Worm (Caenorhabditis elegans): ENCODE measurements around the gene wrt-2.

The wrt-2 gene

ce11 chrX:3117204-3117603 is 23.1 kb upstream of the wrt-2 start:
- TF ChIP-seq ztf-29 (GFP tag; IDR thresholded peaks at IDR 0.05): no peak
- no peak for TF ChIP-seq cog-1 (tag; optimal IDR thresholded peaks at IDR 0.05)
- no peak for TF ChIP-seq T22C8.4 (GFP tag; IDR thresholded peaks at IDR 0.05)
- no peak for TF ChIP-seq tab-1 (GFP tag; IDR thresholded peaks at IDR 0.05)
- no peak for TF ChIP-seq ztf-23 (GFP tag; IDR thresholded peaks at IDR 0.05)
- no peak for TF ChIP-seq ref-1 (GFP tag; conservative IDR thresholded peaks at IDR 0.05)
- TF ChIP-seq klf-2 (GFP tag; conservative IDR thresholded peaks at IDR 0.05): no peak
- TF ChIP-seq med-1 (GFP tag; optimal IDR thresholded peaks at IDR 0.05; ENCODE audit: insufficient read depth): no peak
- TF ChIP-seq flt-1 (GFP tag; IDR thresholded peaks at IDR 0.05): no peak

ce11 chrX:3116033-3116876 is 22.1 kb upstream of the wrt-2 start, which contains the start of gene mai-1:
Gene mai-1, minus strand, starts transcription at chrX:3116589.
- TF ChIP-seq med-1 (GFP tag; optimal IDR thresholded peaks at IDR 0.05; ENCODE audit: insufficient read depth): no peak
- no peak for TF ChIP-seq tab-1 (GFP tag; IDR thresholded peaks at IDR 0.05)

ce11 chrX:3115134-3116032 is 21.2 kb upstream of the wrt-2 start:
- TF ChIP-seq ref-1 (GFP tag; conservative IDR thresholded peaks at IDR 0.05) (no peak), tab-1 (GFP tag; IDR thresholded peaks at IDR 0.05) (no peak), med-1 (GFP tag; optimal IDR thresholded peaks at IDR 0.05; ENCODE audit: insufficient read depth) (no peak), ztf-23 (GFP tag; IDR thresholded peaks at IDR 0.05) (no peak), flt-1 (GFP tag; IDR thresholded peaks at IDR 0.05) (no peak), klf-2 (GFP tag; conservative IDR thresholded peaks at IDR 0.05) (no peak)

ce11 chrX:3114306-3115133 is 20.4 kb upstream of the wrt-2 start, which contains the start of gene gpd-2:
Gene gpd-2, minus strand, starts transcription at chrX:3114689.
- TF ChIP-seq flt-1 (GFP tag; IDR thresholded peaks at IDR 0.05): no peak
- no peak for TF ChIP-seq med-1 (GFP tag; optimal IDR thresholded peaks at IDR 0.05; ENCODE audit: insufficient read depth)
- TF ChIP-seq ref-1 (GFP tag; conservative IDR thresholded peaks at IDR 0.05): no peak
- TF ChIP-seq tab-1 (GFP tag; IDR thresholded peaks at IDR 0.05): no peak
- TF ChIP-seq klf-2 (GFP tag; conservative IDR thresholded peaks at IDR 0.05): no peak
- TF ChIP-seq T22C8.4 (GFP tag; IDR thresholded peaks at IDR 0.05): no peak
- TF ChIP-seq cog-1 (tag; optimal IDR thresholded peaks at IDR 0.05): no peak
- TF ChIP-seq ztf-23 (GFP tag; IDR thresholded peaks at IDR 0.05): no peak
- no peak for TF ChIP-seq ztf-29 (GFP tag; IDR thresholded peaks at IDR 0.05)

DNA sequence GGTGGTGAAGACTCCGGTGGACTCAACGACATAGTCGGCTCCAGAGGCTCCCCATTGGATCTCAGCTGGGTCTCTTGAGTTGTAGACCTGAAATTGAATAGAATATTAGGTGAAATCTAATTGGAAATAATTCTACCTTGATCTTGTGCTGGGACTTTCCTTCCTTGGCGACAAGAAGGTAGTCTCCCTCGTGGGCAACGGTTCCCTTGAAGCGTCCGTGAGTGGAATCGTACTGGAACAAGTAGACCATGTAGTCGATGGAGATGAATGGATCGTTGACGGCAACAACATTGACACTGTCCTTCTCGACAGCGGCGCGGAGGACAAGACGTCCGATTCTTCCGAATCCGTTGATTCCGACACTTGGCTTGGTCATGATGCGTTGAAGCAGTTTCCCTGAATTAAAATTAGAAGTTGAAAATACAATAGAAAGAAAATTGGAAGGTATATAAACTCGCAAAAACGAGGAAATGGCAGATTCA is 18.8 kb upstream of the wrt-2 start, which contains the start of gene gpd-3:
gpd-3 (minus strand) TSS at position 396 of the 482 bp plus-strand sequence.
- no peak for TF ChIP-seq klf-2 (GFP tag; conservative IDR thresholded peaks at IDR 0.05)
- no peak for TF ChIP-seq med-1 (GFP tag; optimal IDR thresholded peaks at IDR 0.05; ENCODE audit: insufficient read depth)
- TF ChIP-seq ref-1 (GFP tag; conservative IDR thresholded peaks at IDR 0.05): no peak
- TF ChIP-seq cog-1 (tag; optimal IDR thresholded peaks at IDR 0.05): no peak
- no peak for TF ChIP-seq ztf-29 (GFP tag; IDR thresholded peaks at IDR 0.05)
- no peak for TF ChIP-seq T22C8.4 (GFP tag; IDR thresholded peaks at IDR 0.05)
- TF ChIP-seq flt-1 (GFP tag; IDR thresholded peaks at IDR 0.05): no peak
- no peak for TF ChIP-seq ztf-23 (GFP tag; IDR thresholded peaks at IDR 0.05)
- no peak for TF ChIP-seq tab-1 (GFP tag; IDR thresholded peaks at IDR 0.05)

DNA sequence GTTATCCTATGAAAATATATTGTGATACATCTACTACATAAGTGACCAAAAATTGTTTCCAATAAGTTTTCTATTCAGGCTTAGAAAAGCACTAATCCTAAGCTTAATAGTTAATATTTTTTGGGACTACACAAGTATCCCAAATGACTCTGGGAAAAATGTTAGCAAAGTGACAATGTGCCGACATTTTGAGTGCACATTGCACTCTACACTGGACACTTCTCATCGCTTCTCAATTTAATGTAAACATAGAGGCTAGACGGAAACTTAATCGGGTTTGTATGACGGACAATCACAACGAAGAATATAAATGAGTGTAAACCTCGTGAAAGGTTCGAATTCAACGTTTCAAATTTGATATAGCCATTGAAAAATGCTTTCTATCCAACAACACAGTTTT is 17.5 kb upstream of the wrt-2 start:
- TF ChIP-seq med-1 (GFP tag; optimal IDR thresholded peaks at IDR 0.05; ENCODE audit: insufficient read depth) (no peak), ref-1 (GFP tag; conservative IDR thresholded peaks at IDR 0.05) (no peak), flt-1 (GFP tag; IDR thresholded peaks at IDR 0.05) (no peak)

DNA sequence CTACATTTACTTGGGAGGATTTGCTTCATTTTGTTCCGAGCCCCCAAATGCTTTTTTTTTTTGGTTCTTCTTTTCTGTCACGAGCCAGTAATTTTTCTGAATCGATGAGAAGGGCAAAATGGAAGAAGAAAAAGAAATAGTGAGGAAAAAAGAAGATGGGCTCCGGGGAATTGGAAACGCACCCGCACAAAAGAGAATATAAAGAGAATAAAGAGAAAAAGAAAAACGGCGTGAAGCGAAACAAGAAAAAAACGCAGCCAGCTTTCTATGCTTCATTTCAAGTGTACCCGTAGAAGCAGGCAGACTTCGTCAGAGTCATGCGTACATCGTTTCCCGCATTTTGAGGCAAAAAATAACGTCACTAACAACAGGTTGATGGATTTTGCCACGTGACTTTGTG is 16.9 kb upstream of the wrt-2 start:
- TF ChIP-seq cog-1 (tag; optimal IDR thresholded peaks at IDR 0.05): no peak
- no peak for TF ChIP-seq tab-1 (GFP tag; IDR thresholded peaks at IDR 0.05)
- no peak for TF ChIP-seq med-1 (GFP tag; optimal IDR thresholded peaks at IDR 0.05; ENCODE audit: insufficient read depth)
- TF ChIP-seq ref-1 (GFP tag; conservative IDR thresholded peaks at IDR 0.05): no peak
- TF ChIP-seq flt-1 (GFP tag; IDR thresholded peaks at IDR 0.05): no peak
- no peak for TF ChIP-seq klf-2 (GFP tag; conservative IDR thresholded peaks at IDR 0.05)
- TF ChIP-seq ztf-29 (GFP tag; IDR thresholded peaks at IDR 0.05): no peak
- TF ChIP-seq T22C8.4 (GFP tag; IDR thresholded peaks at IDR 0.05): no peak

DNA sequence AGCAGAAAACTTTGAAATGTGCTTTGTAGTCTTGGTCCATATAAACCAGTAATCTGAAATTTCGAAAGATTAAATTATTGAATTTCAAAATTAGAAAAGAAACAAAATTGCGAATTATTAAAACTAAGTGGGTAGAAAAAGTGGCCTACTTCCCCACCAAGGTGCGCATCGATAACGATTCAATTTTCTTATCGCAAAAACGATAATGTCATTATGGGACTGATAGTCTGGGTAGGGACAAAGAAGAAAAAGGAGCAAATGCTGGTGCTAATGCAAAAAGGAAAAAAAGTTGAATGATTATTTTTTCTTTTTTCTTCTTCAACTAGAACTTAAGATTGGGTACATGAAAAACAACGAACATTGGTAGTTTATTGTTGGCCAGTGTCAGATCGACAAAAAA is 16.4 kb upstream of the wrt-2 start, which contains the start of gene gpcp-1:
gpcp-1 (minus strand) TSS at position 53 of the 400 bp plus-strand sequence.
- TF ChIP-seq tab-1 (GFP tag; IDR thresholded peaks at IDR 0.05) (no peak), T22C8.4 (GFP tag; IDR thresholded peaks at IDR 0.05) (no peak)

DNA sequence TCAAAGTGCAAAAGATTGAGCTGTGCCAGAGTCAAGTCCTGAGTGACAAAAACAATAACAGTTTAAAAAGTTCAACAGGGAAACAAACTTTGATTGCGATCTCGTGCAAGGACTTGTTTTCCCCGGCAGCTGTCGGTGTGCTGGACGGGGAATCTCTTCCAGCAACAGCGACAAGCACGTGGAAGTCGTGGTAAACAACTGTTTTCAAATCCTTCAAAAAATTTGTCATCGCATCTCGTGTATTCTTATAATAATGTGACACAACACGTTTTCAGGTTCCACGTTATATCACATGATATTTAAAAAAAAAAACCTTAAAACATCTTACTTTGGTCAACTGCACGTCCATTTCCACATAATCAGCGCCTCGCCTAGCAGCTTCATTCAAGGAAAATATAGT is 14.5 kb upstream of the wrt-2 start:
- TF ChIP-seq ztf-29 (GFP tag; IDR thresholded peaks at IDR 0.05): no peak
- TF ChIP-seq tab-1 (GFP tag; IDR thresholded peaks at IDR 0.05): no peak
- TF ChIP-seq ztf-23 (GFP tag; IDR thresholded peaks at IDR 0.05): no peak
- no peak for TF ChIP-seq ref-1 (GFP tag; conservative IDR thresholded peaks at IDR 0.05)
- no peak for TF ChIP-seq klf-2 (GFP tag; conservative IDR thresholded peaks at IDR 0.05)
- TF ChIP-seq flt-1 (GFP tag; IDR thresholded peaks at IDR 0.05): no peak
- TF ChIP-seq med-1 (GFP tag; optimal IDR thresholded peaks at IDR 0.05; ENCODE audit: insufficient read depth): no peak
- TF ChIP-seq T22C8.4 (GFP tag; IDR thresholded peaks at IDR 0.05): no peak
- TF ChIP-seq cog-1 (tag; optimal IDR thresholded peaks at IDR 0.05): no peak
